Worm (Caenorhabditis elegans): ENCODE results near the gene F53B1.3.

Gene F53B1.3

DNA sequence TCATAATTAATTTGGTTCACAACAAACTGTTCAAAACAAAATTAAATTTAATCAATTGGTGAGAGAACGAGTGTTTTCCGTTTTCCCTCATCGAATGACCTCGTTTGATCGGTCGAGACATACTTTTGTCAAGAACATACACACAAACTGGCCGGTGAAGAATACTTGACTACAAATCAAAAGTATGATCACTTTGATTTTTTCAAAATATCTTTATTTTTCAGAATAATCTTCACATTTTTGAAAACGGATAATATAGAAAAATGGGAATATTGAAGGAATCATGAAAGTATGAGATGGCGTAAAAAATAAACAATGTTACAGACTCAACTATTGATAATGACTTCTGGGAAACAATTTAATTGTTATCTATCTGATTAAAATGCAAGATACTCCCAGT is 12.8 kb downstream of the F53B1.3 start, which contains the start of gene swip-10:
Gene swip-10, minus strand, starts transcription at position 101 of the 400 bp plus-strand sequence.
- TF ChIP-seq blmp-1 (tag; optimal IDR thresholded peaks at IDR 0.05) (peak; percentile 60), nhr-84 (tag; optimal IDR thresholded peaks at IDR 0.05) (no peak), ceh-8 (GFP tag; optimal IDR thresholded peaks at IDR 0.05) (no peak)

DNA sequence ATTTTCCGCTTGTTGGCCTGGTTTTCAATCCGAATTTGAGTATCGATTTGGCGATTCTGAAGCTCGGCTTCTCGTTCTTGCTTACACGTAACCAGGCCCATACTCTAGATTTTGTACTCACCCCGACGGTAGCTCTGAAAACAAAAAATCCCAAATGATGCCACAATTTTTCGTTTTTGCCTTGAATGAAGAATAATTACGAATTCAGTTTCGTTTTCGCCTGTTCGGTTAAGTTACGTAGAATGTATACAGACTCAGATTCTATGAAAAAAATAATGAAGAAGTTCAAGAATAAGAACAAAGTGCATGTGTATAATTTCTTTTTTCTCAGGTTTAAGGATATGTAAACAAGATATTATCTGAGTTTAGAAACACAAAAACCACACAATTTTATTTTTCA is 15.6 kb downstream of the F53B1.3 start, which contains the start of gene gpa-5:
Gene gpa-5, minus strand, starts transcription at position 101 of the 400 bp plus-strand sequence.
- TF ChIP-seq lin-14 (GFP tag; optimal IDR thresholded peaks at IDR 0.05): no peak
- TF ChIP-seq nhr-90 (tag; optimal IDR thresholded peaks at IDR 0.05; ENCODE audit: poor library complexity): no peak
- no peak for TF ChIP-seq nhr-19 (GFP tag; conservative IDR thresholded peaks at IDR 0.05)
- TF ChIP-seq sup-37 (GFP tag; optimal IDR thresholded peaks at IDR 0.05): no peak
- TF ChIP-seq nhr-11 (tag; optimal IDR thresholded peaks at IDR 0.05): no peak
- no peak for TF ChIP-seq sptf-1 (tag; optimal IDR thresholded peaks at IDR 0.05)
- no peak for TF ChIP-seq unc-62 (GFP tag; optimal IDR thresholded peaks at IDR 0.05)
- TF ChIP-seq elt-3 (tag; optimal IDR thresholded peaks at IDR 0.05): no peak
- TF ChIP-seq sox-4 (tag; optimal IDR thresholded peaks at IDR 0.05): no peak
- no peak for TF ChIP-seq fos-1 (tag; optimal IDR thresholded peaks at IDR 0.05)
- TF ChIP-seq ztf-11 (tag; optimal IDR thresholded peaks at IDR 0.05): no peak
- TF ChIP-seq ets-5 (GFP tag; IDR thresholded peaks at IDR 0.05): no peak
- no peak for TF ChIP-seq efl-3 (GFP tag; optimal IDR thresholded peaks at IDR 0.05)
- TF ChIP-seq hlh-17 (GFP tag; optimal IDR thresholded peaks at IDR 0.05; ENCODE audit: borderline replicate concordance): no peak

DNA sequence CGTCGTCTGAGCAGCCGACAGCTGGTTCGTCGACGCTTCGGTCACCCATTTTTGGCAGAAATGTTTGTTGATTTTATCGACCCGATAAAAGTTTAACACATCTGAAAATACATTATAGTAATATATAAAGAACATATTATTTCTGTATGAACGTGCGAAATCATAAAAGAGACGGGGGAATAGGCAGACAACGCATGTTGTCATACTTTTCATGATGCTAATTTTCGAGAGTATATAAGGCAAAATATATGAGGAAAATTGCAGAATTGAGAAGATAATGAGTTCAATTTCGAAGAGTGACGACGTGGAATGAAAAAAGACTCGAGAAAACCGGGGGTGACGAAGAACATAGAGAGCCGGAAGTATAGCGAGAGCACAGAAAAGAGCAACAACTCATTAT is 24.7 kb downstream of the F53B1.3 start, which contains the start of gene F53B1.8:
Gene F53B1.8, minus strand, starts transcription at position 101 of the 400 bp plus-strand sequence.
- TF ChIP-seq efl-1 (optimal IDR thresholded peaks at IDR 0.05) (no peak), efl-1 (GFP tag; optimal IDR thresholded peaks at IDR 0.05 in 1 of 2) (peak in 1 of 2 experiments; percentile 77), lin-14 (GFP tag; optimal IDR thresholded peaks at IDR 0.05) (peak; percentile 44), nhr-47 (tag; optimal IDR thresholded peaks at IDR 0.05) (no peak)

DNA sequence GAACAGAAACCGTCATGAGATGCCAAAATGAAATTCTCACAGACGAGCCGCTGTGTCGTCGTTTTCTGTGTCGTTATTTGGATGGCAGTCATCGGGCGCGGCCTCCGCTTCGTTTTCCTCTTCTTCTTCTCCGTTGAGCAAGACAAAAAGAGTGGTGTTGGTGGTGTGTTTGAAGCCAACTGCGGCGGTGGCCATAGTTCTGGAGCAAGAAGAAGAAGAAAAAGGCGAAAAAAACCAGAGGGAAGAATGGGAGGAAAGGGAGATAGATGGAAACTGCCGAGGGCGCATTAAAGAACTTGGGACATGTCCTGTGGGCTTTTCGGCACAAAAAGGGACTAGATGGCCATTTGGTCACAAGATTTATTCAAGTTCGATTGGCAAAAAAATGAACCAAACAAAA is 26.2 kb downstream of the F53B1.3 start, which contains the start of gene F53B1.9:
Gene F53B1.9, minus strand, starts transcription at position 195 of the 400 bp plus-strand sequence.
- TF ChIP-seq efl-3 (GFP tag; optimal IDR thresholded peaks at IDR 0.05): no peak
- TF ChIP-seq nhr-20 (tag; optimal IDR thresholded peaks at IDR 0.05): no peak
- no peak for TF ChIP-seq pag-3 (tag; optimal IDR thresholded peaks at IDR 0.05; ENCODE audit: borderline replicate concordance, insufficient read depth)
- no peak for TF ChIP-seq sox-4 (tag; optimal IDR thresholded peaks at IDR 0.05)
- TF ChIP-seq lin-14 (GFP tag; optimal IDR thresholded peaks at IDR 0.05): peak; percentile 69
- no peak for TF ChIP-seq C04F5.9 (tag; optimal IDR thresholded peaks at IDR 0.05)

DNA sequence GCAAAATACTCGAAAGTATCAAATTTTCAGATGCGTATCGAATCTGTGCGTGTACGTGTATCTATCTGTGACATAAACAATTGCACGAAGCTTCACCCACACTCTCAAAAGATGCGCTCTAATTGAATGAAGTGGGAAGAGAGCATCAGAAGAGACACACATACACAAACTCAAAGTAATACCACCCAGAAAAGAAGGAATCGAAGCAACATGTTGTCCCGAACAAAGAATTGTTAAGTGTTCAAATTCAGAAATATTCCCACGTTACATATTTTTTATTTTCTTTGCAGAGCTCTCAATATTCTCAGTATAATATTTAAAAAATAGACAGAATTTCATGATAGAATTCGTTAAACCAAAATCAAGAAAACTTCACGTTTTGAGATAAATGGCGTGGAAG is 31.5 kb downstream of the F53B1.3 start:
- TF ChIP-seq grh-1 (GFP tag; IDR thresholded peaks at IDR 0.05): no peak
- no peak for TF ChIP-seq nhr-77 (tag; optimal IDR thresholded peaks at IDR 0.05)
- TF ChIP-seq nhr-47 (tag; optimal IDR thresholded peaks at IDR 0.05): no peak
- no peak for TF ChIP-seq unc-86 (tag; optimal IDR thresholded peaks at IDR 0.05)
- peak; percentile 32 for TF ChIP-seq lin-14 (GFP tag; optimal IDR thresholded peaks at IDR 0.05)

DNA sequence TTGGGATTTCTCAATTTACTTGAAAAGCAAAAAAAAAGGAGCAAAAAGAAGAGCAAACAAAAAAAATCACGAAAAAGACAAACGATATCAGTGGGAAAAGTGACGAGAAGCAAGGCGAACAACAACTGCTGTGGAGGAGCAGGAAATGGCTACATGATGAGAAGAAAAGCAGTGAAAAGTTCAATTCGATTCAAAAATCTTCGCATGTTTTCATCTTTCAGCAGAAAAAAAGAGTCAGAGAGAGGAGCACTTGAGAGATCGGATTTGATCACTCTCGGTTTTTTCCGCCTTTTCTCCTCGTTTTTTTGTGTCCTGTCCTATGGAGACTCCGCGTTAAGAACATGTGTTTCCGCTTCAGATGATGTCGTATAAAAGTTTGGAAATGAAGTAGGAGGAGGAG is 33.5 kb downstream of the F53B1.3 start:
- TF ChIP-seq isw-1 (GFP tag; IDR thresholded peaks at IDR 0.05): no peak
- TF ChIP-seq C16A3.4 (tag; optimal IDR thresholded peaks at IDR 0.05): no peak
- no peak for TF ChIP-seq nhr-47 (tag; optimal IDR thresholded peaks at IDR 0.05)
- TF ChIP-seq aly-2 (tag; optimal IDR thresholded peaks at IDR 0.05): no peak
- TF ChIP-seq F16B12.6 (tag; optimal IDR thresholded peaks at IDR 0.05): no peak
- TF ChIP-seq nhr-71 (tag; optimal IDR thresholded peaks at IDR 0.05): peak; percentile 34
- no peak for TF ChIP-seq lin-15B (tag; optimal IDR thresholded peaks at IDR 0.05)
- no peak for TF ChIP-seq irx-1 (tag; optimal IDR thresholded peaks at IDR 0.05)
- no peak for TF ChIP-seq swsn-7 (tag; optimal IDR thresholded peaks at IDR 0.05)
- TF ChIP-seq mdl-1 (tag; optimal IDR thresholded peaks at IDR 0.05): no peak
- peak in 1 of 2 experiments; percentile 27 for TF ChIP-seq lsy-2 (tag; optimal IDR thresholded peaks at IDR 0.05)
- no peak for TF ChIP-seq ceh-8 (GFP tag; optimal IDR thresholded peaks at IDR 0.05)
- peak; percentile 19 for TF ChIP-seq skn-1 (tag; optimal IDR thresholded peaks at IDR 0.05)
- no peak for TF ChIP-seq aha-1 (tag; optimal IDR thresholded peaks at IDR 0.05)
- peak; percentile 17 for TF ChIP-seq snu-23 (GFP tag; optimal IDR thresholded peaks at IDR 0.05)
- TF ChIP-seq fkh-10 (GFP tag; optimal IDR thresholded peaks at IDR 0.05): peak; percentile 91
- TF ChIP-seq nhr-28 (tag; optimal IDR thresholded peaks at IDR 0.05): no peak
- no peak for TF ChIP-seq hpl-2 (GFP tag; optimal IDR thresholded peaks at IDR 0.05)
- TF ChIP-seq Y116A8C.19 (tag; optimal IDR thresholded peaks at IDR 0.05; ENCODE audit: borderline replicate concordance): no peak
- TF ChIP-seq unc-62 (GFP tag; optimal IDR thresholded peaks at IDR 0.05): no peak
- TF ChIP-seq nhr-84 (tag; optimal IDR thresholded peaks at IDR 0.05): no peak
- no peak for TF ChIP-seq zag-1 (tag; optimal IDR thresholded peaks at IDR 0.05)

Measured in whole organism, L1 larva.